Worm (Caenorhabditis elegans) whole organism, mixed stage, embryonic: ENCODE measurements around the gene Y49F6B.12.

Source experiments
- ceh-39 ChIP-seq: fragments of 150-350 bp; optimal IDR thresholded peaks from 2 replicates; lab custom pipeline; 2014; ENCODE audit warnings: missing biosample characterization, missing genetic modification characterization
- elt-1 ChIP-seq: sonication (generic microtip); optimal IDR thresholded peaks from 2 replicates; lab custom pipeline; 2017; ENCODE audit warnings: missing genetic modification characterization, mild to moderate bottlenecking, missing compliant biosample characterization, antibody characterized with exemption, moderate library complexity, borderline replicate concordance; ENCODE audit not compliant: insufficient read depth
- mls-2 ChIP-seq: sonication (generic microtip); optimal IDR thresholded peaks from 2 replicates; lab custom pipeline; 2016; ENCODE audit warnings: mild to moderate bottlenecking, missing genetic modification characterization, moderate library complexity, missing compliant biosample characterization

DNA sequence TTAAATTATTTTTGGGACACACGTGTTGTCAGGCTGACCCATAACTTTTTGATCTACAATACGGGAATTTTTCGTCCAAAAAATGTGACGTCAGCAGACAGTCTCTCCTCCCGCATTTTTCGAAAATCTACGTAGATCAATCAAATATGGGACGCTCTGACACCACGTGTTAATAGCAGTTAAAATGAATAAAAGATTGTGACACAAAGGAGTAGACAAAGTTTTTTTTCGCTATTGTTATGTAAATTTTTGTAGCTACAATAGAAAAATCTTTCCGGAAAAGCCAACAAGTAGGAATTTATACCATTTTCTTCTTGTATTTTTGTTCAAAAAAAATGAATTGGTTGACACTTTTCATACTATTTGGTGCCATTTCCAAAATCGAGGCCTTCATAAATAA, 30.8 kb downstream of the Y49F6B.12 start, which contains the start of gene C16C8.27:
- no peak for TF ChIP-seq mls-2 (tag; lab: Kevin White, UChicago)
- TF ChIP-seq ceh-39 (tag; lab: Kevin White, UChicago), result no peak
- no peak for TF ChIP-seq elt-1
